Worm (Caenorhabditis elegans) whole organism, L4 larva: ENCODE measurements around the gene D1054.1.

ENCODE experiments used
- D1046.2 ChIP-seq: fragments of 200-800 bp; sonication (Bioruptor generic); IDR thresholded peaks from 2 replicates; pipeline ENCODE4 v1.3.6; 2022; ENCODE audit warnings: missing genetic modification characterization, missing compliant biosample characterization
- F49E8.2 ChIP-seq: sonication (generic microtip); optimal IDR thresholded peaks from 2 replicates; lab custom pipeline; 2016; ENCODE audit warnings: missing compliant biosample characterization, mild to moderate bottlenecking, missing genetic modification characterization, borderline replicate concordance
- T20F7.1 ChIP-seq: fragments of 200-800 bp; sonication (Bioruptor generic); optimal IDR thresholded peaks from 2 replicates; lab custom pipeline; 2018; ENCODE audit warnings: mild to moderate bottlenecking, missing genetic modification characterization, missing compliant biosample characterization
- Y48G9A.11 ChIP-seq: fragments of 200-800 bp; sonication (Bioruptor generic); IDR thresholded peaks from 2 replicates; pipeline ENCODE4 v1.3.6; 2022; ENCODE audit warnings: missing genetic modification reagents, missing genetic modification characterization, missing compliant biosample characterization
- Y5F2A.4 ChIP-seq: fragments of 200-800 bp; sonication (Bioruptor generic); optimal IDR thresholded peaks from 2 replicates; lab custom pipeline; 2018; ENCODE audit warnings: mild to moderate bottlenecking, missing genetic modification characterization, missing compliant biosample characterization
- ZK337.2 ChIP-seq: fragments of 200-800 bp; sonication (Bioruptor generic); IDR thresholded peaks from 2 replicates; pipeline ENCODE4 v1.3.6; 2022; ENCODE audit warnings: missing genetic modification reagents, missing genetic modification characterization, missing compliant biosample characterization
- ZK546.5 ChIP-seq, 2 experiments: sonication (generic microtip); optimal IDR thresholded peaks; 2 replicates each; lab custom pipeline; 2017; ENCODE audit warnings: missing biosample characterization in 2 of 2, missing genetic modification characterization in 2 of 2
- aha-1 ChIP-seq: fragments of 150-350 bp; peaks from one replicate; lab custom pipeline; 2014; ENCODE audit warnings: missing biosample characterization, missing genetic modification characterization
- ceh-32 ChIP-seq: sonication (generic microtip); optimal IDR thresholded peaks from 2 replicates; lab custom pipeline; 2016; ENCODE audit warnings: mild to moderate bottlenecking, missing genetic modification characterization, missing compliant biosample characterization; ENCODE audit not compliant: poor library complexity
- ceh-44 ChIP-seq: fragments of 200-800 bp; sonication (Bioruptor generic); IDR thresholded peaks from 2 replicates; pipeline ENCODE4 v1.3.6; 2022; ENCODE audit warnings: missing genetic modification reagents, missing genetic modification characterization, missing compliant biosample characterization
- ctbp-1 ChIP-seq: fragments of 200-800 bp; sonication (Bioruptor generic); IDR thresholded peaks from 2 replicates; pipeline ENCODE4 v1.3.6; 2022; ENCODE audit warnings: missing genetic modification reagents, missing genetic modification characterization, missing compliant biosample characterization
- daf-12 ChIP-seq: fragments of 150-350 bp; optimal IDR thresholded peaks from 2 replicates; lab custom pipeline; 2014; ENCODE audit warnings: missing biosample characterization, missing genetic modification reagents, missing genetic modification characterization
- daf-16 ChIP-seq, 3 experiments: sonication (generic microtip); optimal IDR thresholded peaks; 2 replicates each; lab custom pipeline; 2016 to 2017; ENCODE audit warnings: missing genetic modification characterization in 3 of 3, missing genetic modification reagents in 3 of 3, mild to moderate bottlenecking in 2 of 3, missing compliant biosample characterization in 2 of 3, missing biosample characterization in 1 of 3, moderate library complexity in 1 of 3
- daf-19 ChIP-seq: fragments of 200-800 bp; sonication (Bioruptor generic); conservative IDR thresholded peaks from 2 replicates; pipeline ENCODE4 v1.3.6; 2022; ENCODE audit warnings: missing genetic modification characterization, missing compliant biosample characterization
- daf-8 ChIP-seq: fragments of 200-800 bp; sonication (Bioruptor generic); IDR thresholded peaks from 2 replicates; pipeline ENCODE4 v1.3.6; 2022; ENCODE audit warnings: missing genetic modification characterization, missing compliant biosample characterization
- dmd-9 ChIP-seq: fragments of 200-800 bp; sonication (Bioruptor generic); IDR thresholded peaks from 2 replicates; pipeline ENCODE4 v1.3.6; 2022; ENCODE audit warnings: missing genetic modification reagents, missing genetic modification characterization, missing compliant biosample characterization
- dpl-1 ChIP-seq: fragments of 150-350 bp; optimal IDR thresholded peaks from 2 replicates; lab custom pipeline; 2014; ENCODE audit warnings: missing biosample characterization, missing genetic modification reagents, missing genetic modification characterization
- duxl-1 ChIP-seq: sonication (generic microtip); optimal IDR thresholded peaks from 2 replicates; lab custom pipeline; 2016; ENCODE audit warnings: mild to moderate bottlenecking, missing genetic modification characterization, moderate library complexity, missing compliant biosample characterization; ENCODE audit not compliant: poor library complexity
- dve-1 ChIP-seq: sonication (generic microtip); optimal IDR thresholded peaks from 2 replicates; lab custom pipeline; 2017; ENCODE audit warnings: antibody characterized with exemption, mild to moderate bottlenecking, missing genetic modification characterization, missing compliant biosample characterization; ENCODE audit not compliant: insufficient read depth
- fos-1 ChIP-seq: fragments of 150-350 bp; optimal IDR thresholded peaks from 2 replicates; lab custom pipeline; 2014; ENCODE audit warnings: missing biosample characterization, missing genetic modification characterization
- hlh-11 ChIP-seq: fragments of 200-800 bp; sonication (Bioruptor generic); optimal IDR thresholded peaks from 2 replicates; lab custom pipeline; 2018; ENCODE audit warnings: mild to moderate bottlenecking, missing genetic modification characterization, missing compliant biosample characterization
- madf-5 ChIP-seq, 2 experiments: fragments of 200-800 bp; sonication (Bioruptor generic); IDR thresholded peaks; 2 replicates each; pipeline ENCODE4 v1.3.6; 2022; ENCODE audit warnings: missing compliant biosample characterization in 2 of 2, missing genetic modification characterization in 2 of 2
- mdl-1 ChIP-seq, 2 experiments: fragments of 150-350 bp in 1 of 2; sonication (generic microtip) in 1 of 2; optimal IDR thresholded peaks; 2 replicates each; lab custom pipeline; 2014 to 2017; ENCODE audit warnings: missing biosample characterization in 2 of 2, missing genetic modification characterization in 2 of 2
- mdt-29 ChIP-seq: fragments of 200-800 bp; sonication (Bioruptor generic); IDR thresholded peaks from 2 replicates; pipeline ENCODE4 v1.3.6; 2022; ENCODE audit warnings: missing genetic modification reagents, missing genetic modification characterization, missing compliant biosample characterization
- mes-2 ChIP-seq: sonication (generic microtip); optimal IDR thresholded peaks from 2 replicates; lab custom pipeline; 2016; ENCODE audit warnings: missing genotype, mild to moderate bottlenecking, missing genetic modification characterization, missing compliant biosample characterization; ENCODE audit not compliant: poor library complexity, severe bottlenecking
- mxl-3 ChIP-seq: fragments of 200-800 bp; sonication (Bioruptor generic); optimal IDR thresholded peaks from 2 replicates; lab custom pipeline; 2018; ENCODE audit warnings: mild to moderate bottlenecking, missing genetic modification characterization, missing compliant biosample characterization
- nhr-28 ChIP-seq: fragments of 150-350 bp; optimal IDR thresholded peaks from 2 replicates; lab custom pipeline; 2014; ENCODE audit warnings: missing biosample characterization, missing genetic modification characterization
- nhr-41 ChIP-seq: fragments of 200-800 bp; sonication (Bioruptor generic); IDR thresholded peaks from 2 replicates; pipeline ENCODE4 v1.3.6; 2022; ENCODE audit warnings: missing genetic modification reagents, missing genetic modification characterization, missing compliant biosample characterization
- nhr-6 ChIP-seq: fragments of 150-350 bp; optimal IDR thresholded peaks from 2 replicates; lab custom pipeline; 2014; ENCODE audit warnings: missing biosample characterization, missing genetic modification characterization
- pha-4 ChIP-seq, 2 experiments: fragments of 150-350 bp in 1 of 2; fragments of 200-800 bp in 1 of 2; sonication (Bioruptor generic) in 1 of 2; IDR thresholded peaks in 1 of 2; optimal IDR thresholded peaks in 1 of 2; 2 replicates each; pipeline versions ENCODE4 v1.3.6 to Lab custom; 2014 to 2022; ENCODE audit warnings: missing genetic modification characterization in 2 of 2, missing genetic modification reagents in 2 of 2, missing biosample characterization in 1 of 2, missing compliant biosample characterization in 1 of 2
- pqm-1 ChIP-seq: sonication (generic microtip); optimal IDR thresholded peaks from 2 replicates; lab custom pipeline; 2017; ENCODE audit warnings: missing biosample characterization, missing genetic modification characterization
- rbr-2 ChIP-seq: sonication (generic microtip); optimal IDR thresholded peaks from 2 replicates; lab custom pipeline; 2016; ENCODE audit warnings: missing genotype, missing genetic modification characterization, missing compliant biosample characterization
- snpc-1.2 ChIP-seq: fragments of 200-800 bp; sonication (Bioruptor generic); IDR thresholded peaks from 2 replicates; pipeline ENCODE4 v1.3.6; 2022; ENCODE audit warnings: missing genetic modification reagents, missing genetic modification characterization, missing compliant biosample characterization
- snpc-4 ChIP-seq: fragments of 150-350 bp; optimal IDR thresholded peaks from 2 replicates; lab custom pipeline; 2014; ENCODE audit warnings: missing biosample characterization, missing genetic modification characterization
- spr-1 ChIP-seq: sonication (generic microtip); optimal IDR thresholded peaks from 2 replicates; lab custom pipeline; 2016; ENCODE audit warnings: mild to moderate bottlenecking, missing genetic modification characterization, missing compliant biosample characterization
- unc-130 ChIP-seq: sonication (generic microtip); optimal IDR thresholded peaks from 2 replicates; lab custom pipeline; 2016; ENCODE audit warnings: missing genetic modification reagents, missing genetic modification characterization, missing compliant biosample characterization
- ztf-11 ChIP-seq: fragments of 150-350 bp; optimal IDR thresholded peaks from 2 replicates; lab custom pipeline; 2014; ENCODE audit warnings: missing biosample characterization, missing genetic modification characterization
- ztf-7 ChIP-seq: fragments of 150-350 bp; optimal IDR thresholded peaks from 2 replicates; lab custom pipeline; 2014; ENCODE audit warnings: missing biosample characterization, missing genetic modification characterization

D1054.1 gene

DNA sequence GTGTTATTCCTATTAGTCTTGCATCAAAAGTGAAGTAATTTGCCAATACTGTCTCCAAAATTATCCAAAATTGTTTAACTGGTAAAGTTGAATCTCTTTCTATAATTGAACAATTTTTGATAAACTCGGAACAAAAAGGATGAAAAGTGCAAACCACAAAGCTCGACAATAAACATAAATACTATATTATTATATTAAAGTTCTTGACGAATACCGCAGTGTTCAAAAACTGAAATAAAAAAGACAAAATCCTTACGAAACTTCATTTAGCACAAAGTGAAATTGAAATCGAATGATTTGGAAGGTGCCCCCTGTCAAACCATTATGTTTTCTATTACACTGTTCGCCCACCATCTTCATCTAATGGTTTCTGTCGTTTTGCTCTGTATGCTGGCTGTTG, 28.7 kb downstream of the D1054.1 start, which contains the start of gene ZC302.3:
TSS of gene ZC302.3 (minus strand) at position 101 of the 400 bp plus-strand sequence.
- no peak for TF ChIP-seq Y5F2A.4
- no peak for TF ChIP-seq daf-8 (GFP tag; lab: Robert Waterston, UW)
- no peak for TF ChIP-seq daf-16 (GFP tag; optimal IDR thresholded peaks at IDR 0.05; lab: Kevin White, UChicago)
- TF ChIP-seq daf-16 (tag; optimal IDR thresholded peaks at IDR 0.05; lab: Kevin White, UChicago): no peak
- no peak for TF ChIP-seq ctbp-1 (GFP tag; lab: Robert Waterston, UW)
- no peak for TF ChIP-seq ztf-11 (tag; lab: Kevin White, UChicago)

DNA sequence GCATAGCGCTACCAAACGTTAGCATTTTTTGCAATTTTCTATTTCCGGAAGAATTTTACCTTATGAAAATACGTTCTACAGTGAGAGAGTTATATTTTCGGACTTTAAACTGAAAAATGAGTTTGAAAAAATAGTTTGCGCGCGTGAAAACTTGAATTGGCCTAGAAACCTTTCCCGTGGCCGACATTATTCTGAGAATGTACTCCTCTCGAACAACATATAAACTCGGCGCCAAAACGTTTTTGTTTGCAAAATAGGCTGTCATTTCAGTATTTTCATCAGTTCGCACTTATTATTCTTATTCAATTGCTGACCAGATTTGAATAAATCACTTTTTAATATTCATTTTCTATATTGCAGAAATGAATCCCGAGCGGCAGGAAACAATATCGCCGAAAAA, 33.3 kb downstream of the D1054.1 start, which contains the start of the genes mre-11 and wdr-5.3:
TSS of gene mre-11 (minus strand) at position 113 of the 400 bp plus-strand sequence.
TSS of gene wdr-5.3 (plus strand) at position 361 of the 400 bp plus-strand sequence.
- TF ChIP-seq pha-4 (GFP tag; IDR thresholded peaks at IDR 0.05; lab: Robert Waterston, UW) (no peak), pha-4 (tag; optimal IDR thresholded peaks at IDR 0.05; lab: Kevin White, UChicago) (no peak), nhr-41 (GFP tag; lab: Robert Waterston, UW) (no peak), ZK337.2 (GFP tag; lab: Robert Waterston, UW) (peak; percentile 74), ZK546.5 (tag; optimal IDR thresholded peaks at IDR 0.05; lab: Kevin White, UChicago) (no peak), dmd-9 (GFP tag; lab: Robert Waterston, UW) (0 out of 2 replicates have a peak, but pooled peaks have one; percentile 26), snpc-4 (no peak), nhr-28 (tag; lab: Kevin White, UChicago) (peak; percentile 18), unc-130 (GFP tag; lab: Kevin White, UChicago) (peak; percentile 59), ceh-32 (tag; lab: Kevin White, UChicago) (no peak), dpl-1 (GFP tag; lab: Kevin White, UChicago) (peak; percentile 94), T20F7.1 (GFP tag; lab: Kevin White, UChicago) (peak; percentile 28), rbr-2 (tag; lab: Kevin White, UChicago) (peak; percentile 7), duxl-1 (tag; lab: Kevin White, UChicago) (peak; percentile 18), mdl-1 (tag; optimal IDR thresholded peaks at IDR 0.05; lab: Kevin White, UChicago) (peak in 1 of 2 experiments; percentile 6), Y48G9A.11 (GFP tag; lab: Robert Waterston, UW) (no peak), mdt-29 (GFP tag; lab: Robert Waterston, UW) (no peak), F49E8.2 (no peak), daf-12 (tag; lab: Kevin White, UChicago) (no peak), mes-2 (tag; lab: Kevin White, UChicago) (peak; percentile 98), spr-1 (tag; lab: Kevin White, UChicago) (no peak), snpc-1.2 (GFP tag; lab: Robert Waterston, UW) (no peak), aha-1 (peak; percentile 52), daf-19 (GFP tag; lab: Robert Waterston, UW) (no peak), Y5F2A.4 (no peak), nhr-6 (tag; lab: Kevin White, UChicago) (peak; percentile 65), hlh-11 (tag; lab: Kevin White, UChicago) (peak; percentile 42), ceh-44 (GFP tag; lab: Robert Waterston, UW) (no peak), mxl-3 (GFP tag; lab: Kevin White, UChicago) (peak; percentile 4)

DNA sequence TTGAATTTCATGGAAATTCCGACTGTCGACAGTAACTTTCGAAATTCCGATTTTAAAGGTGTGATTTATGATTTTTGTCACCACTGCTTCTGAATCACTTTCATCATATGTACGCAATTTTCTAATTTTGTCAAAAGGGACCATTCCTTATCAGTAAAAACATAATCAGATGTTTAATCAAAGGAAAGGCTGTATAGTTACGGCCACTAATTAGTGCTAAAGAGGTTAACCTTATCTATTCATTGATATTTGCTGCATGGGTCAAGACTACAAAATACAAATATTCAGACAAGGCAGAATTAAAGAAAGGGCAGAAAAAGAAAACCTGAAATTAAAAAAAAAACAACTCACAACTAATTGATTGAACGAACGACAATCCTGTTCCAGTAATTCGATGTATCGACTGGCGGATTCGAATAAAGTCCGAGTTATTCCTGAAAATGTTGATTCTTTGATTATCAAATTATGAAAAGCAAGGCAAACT, 38.0 kb downstream of the D1054.1 start, which contains the start of gene T28B11.1:
TSS of gene T28B11.1 (minus strand) at position 434 of the 484 bp plus-strand sequence.
- TF ChIP-seq dve-1 (tag; lab: Kevin White, UChicago): peak; percentile 48
- no peak for TF ChIP-seq nhr-6 (tag; lab: Kevin White, UChicago)
- peak; percentile 58 for TF ChIP-seq nhr-28 (tag; lab: Kevin White, UChicago)
- TF ChIP-seq ztf-7 (tag; lab: Kevin White, UChicago): peak; percentile 27
- no peak for TF ChIP-seq fos-1 (tag; lab: Kevin White, UChicago)
- TF ChIP-seq hlh-11 (tag; lab: Kevin White, UChicago): no peak
- TF ChIP-seq pqm-1: peak; percentile 61
- no peak for TF ChIP-seq madf-5 (GFP tag; IDR thresholded peaks at IDR 0.05; lab: Robert Waterston, UW)
- TF ChIP-seq D1046.2 (GFP tag; lab: Robert Waterston, UW): no peak
